Worm (Caenorhabditis elegans) whole organism, young adult: ENCODE results near the gene tag-180.

Source experiments
- chd-7 ChIP-seq: sonication (generic microtip); optimal IDR thresholded peaks from 2 replicates; lab custom pipeline; 2016; ENCODE audit warnings: mild to moderate bottlenecking, missing genetic modification characterization, moderate library complexity, missing compliant biosample characterization
- unc-62 ChIP-seq: fragments of 150-350 bp; optimal IDR thresholded peaks from 2 replicates; lab custom pipeline; 2014; ENCODE audit warnings: missing biosample characterization, missing genetic modification reagents, missing genetic modification characterization

DNA sequence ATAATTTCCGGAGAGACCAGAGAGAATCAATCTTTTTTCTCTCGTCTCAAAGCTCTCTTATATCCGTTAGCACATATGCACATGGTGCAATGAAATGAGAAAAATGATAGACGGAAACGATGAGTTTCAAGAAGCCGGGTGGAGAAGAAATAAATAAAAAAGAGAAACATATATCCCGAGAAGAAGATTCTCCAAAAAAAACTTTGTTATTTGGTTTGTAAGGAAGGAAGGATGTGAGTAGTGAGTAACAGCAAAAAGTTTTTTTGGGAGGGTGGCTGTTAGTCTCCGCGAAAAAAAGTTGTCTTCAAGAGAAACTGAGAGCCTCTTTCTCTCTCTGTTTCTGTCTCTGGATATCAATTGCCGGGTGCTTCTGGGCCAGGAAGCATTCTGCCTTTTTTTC is 12.6 kb downstream of the tag-180 start:
- TF ChIP-seq chd-7 (tag; lab: Kevin White, UChicago) (no peak), unc-62 (GFP tag; lab: Kevin White, UChicago) (no peak)
